Worm (Caenorhabditis elegans): ENCODE results near the gene C52E4.7.

The C52E4.7 gene

ce11 chrV:11985384-11985783 lies 8.7 kb upstream of the C52E4.7 start, which contains the start of gene mans-2:
Gene mans-2, minus strand, starts transcription at chrV:11985484.
- TF ChIP-seq zip-5 (tag; optimal IDR thresholded peaks at IDR 0.05) (no peak), mec-3 (tag; optimal IDR thresholded peaks at IDR 0.05; ENCODE audit: borderline replicate concordance) (no peak), gmeb-2 (tag; optimal IDR thresholded peaks at IDR 0.05) (no peak), ref-2 (tag; optimal IDR thresholded peaks at IDR 0.05) (no peak), ahr-1 (tag; optimal IDR thresholded peaks at IDR 0.05) (no peak), K02D7.2 (tag; optimal IDR thresholded peaks at IDR 0.05) (no peak), C08G9.2 (tag; optimal IDR thresholded peaks at IDR 0.05) (no peak), sox-4 (tag; optimal IDR thresholded peaks at IDR 0.05) (no peak), elt-2 (tag; optimal IDR thresholded peaks at IDR 0.05) (no peak), hlh-30 (tag; optimal IDR thresholded peaks at IDR 0.05; ENCODE audit: insufficient read depth) (no peak), ceh-22 (tag; optimal IDR thresholded peaks at IDR 0.05) (no peak), hlh-15 (tag; optimal IDR thresholded peaks at IDR 0.05) (no peak), eyg-1 (tag; optimal IDR thresholded peaks at IDR 0.05) (no peak), sox-2 (GFP tag; IDR thresholded peaks at IDR 0.05) (no peak), pha-2 (tag; optimal IDR thresholded peaks at IDR 0.05) (no peak)

- no peak for TF ChIP-seq pros-1 (tag; optimal IDR thresholded peaks at IDR 0.05)
- no peak for TF ChIP-seq Y22D7AL.16 (tag; optimal IDR thresholded peaks at IDR 0.05)
- no peak for TF ChIP-seq nhr-11 (tag; optimal IDR thresholded peaks at IDR 0.05)
- TF ChIP-seq unc-42 (tag; optimal IDR thresholded peaks at IDR 0.05): peak; percentile 96
These were observed 7.8 kb upstream of the C52E4.7 start for ce11 chrV:11986078-11986869.

- TF ChIP-seq nhr-11 (tag; optimal IDR thresholded peaks at IDR 0.05) (no peak), K09A11.1 (tag; optimal IDR thresholded peaks at IDR 0.05; ENCODE audit: insufficient read depth) (no peak), ceh-31 (tag; optimal IDR thresholded peaks at IDR 0.05) (no peak), ceh-18 (tag; optimal IDR thresholded peaks at IDR 0.05) (no peak), ahr-1 (tag; optimal IDR thresholded peaks at IDR 0.05) (no peak), unc-3 (GFP tag; conservative IDR thresholded peaks at IDR 0.05) (no peak), unc-3 (tag; optimal IDR thresholded peaks at IDR 0.05) (no peak), pag-3 (tag; optimal IDR thresholded peaks at IDR 0.05; ENCODE audit: borderline replicate concordance) (no peak), ceh-19 (GFP tag; optimal IDR thresholded peaks at IDR 0.05) (no peak), fkh-10 (GFP tag; optimal IDR thresholded peaks at IDR 0.05) (no peak), ceh-24 (tag; optimal IDR thresholded peaks at IDR 0.05) (no peak), ceh-45 (GFP tag; IDR thresholded peaks at IDR 0.05) (no peak), pax-1 (tag; optimal IDR thresholded peaks at IDR 0.05) (no peak), zip-5 (tag; optimal IDR thresholded peaks at IDR 0.05) (no peak), pha-2 (tag; optimal IDR thresholded peaks at IDR 0.05) (no peak), pqm-1 (tag; optimal IDR thresholded peaks at IDR 0.05) (no peak), sox-2 (GFP tag; IDR thresholded peaks at IDR 0.05) (no peak), odd-2 (tag; optimal IDR thresholded peaks at IDR 0.05) (no peak), elt-2 (tag; optimal IDR thresholded peaks at IDR 0.05) (no peak)
These were observed 4.2 kb upstream of the C52E4.7 start for ce11 chrV:11989861-11990260.

ce11 chrV:11990511-11991127 lies 3.5 kb upstream of the C52E4.7 start:
- peak; percentile 55 for TF ChIP-seq unc-42 (tag; optimal IDR thresholded peaks at IDR 0.05)
- TF ChIP-seq odd-2 (tag; optimal IDR thresholded peaks at IDR 0.05): no peak
- no peak for TF ChIP-seq pha-4 (tag; optimal IDR thresholded peaks at IDR 0.05)

- TF ChIP-seq nfya-1 (tag; optimal IDR thresholded peaks at IDR 0.05) (no peak), pha-2 (tag; optimal IDR thresholded peaks at IDR 0.05) (no peak), dve-1 (tag; optimal IDR thresholded peaks at IDR 0.05) (no peak), tbx-2 (tag; optimal IDR thresholded peaks at IDR 0.05) (no peak), lim-6 (tag; optimal IDR thresholded peaks at IDR 0.05) (no peak), syd-9 (tag; optimal IDR thresholded peaks at IDR 0.05) (no peak), hlh-30 (tag; optimal IDR thresholded peaks at IDR 0.05; ENCODE audit: insufficient read depth) (no peak), nhr-11 (tag; optimal IDR thresholded peaks at IDR 0.05) (no peak), Y22D7AL.16 (tag; optimal IDR thresholded peaks at IDR 0.05) (no peak), hlh-13 (GFP tag; optimal IDR thresholded peaks at IDR 0.05) (no peak), npax-4 (tag; optimal IDR thresholded peaks at IDR 0.05) (no peak), ceh-24 (tag; optimal IDR thresholded peaks at IDR 0.05) (no peak), ceh-34 (tag; optimal IDR thresholded peaks at IDR 0.05) (no peak), ceh-45 (GFP tag; IDR thresholded peaks at IDR 0.05) (no peak), fkh-10 (GFP tag; optimal IDR thresholded peaks at IDR 0.05) (no peak)
These were observed 1.8 kb downstream of the C52E4.7 start, which contains the start of gene C52E4.12 for ce11 chrV:11995862-11996261. Gene C52E4.12, plus strand, starts transcription at chrV:11996162.
